Worm (Caenorhabditis elegans): ENCODE data around the gene C29F5.1.

- TF ChIP-seq dao-5 (tag; optimal IDR thresholded peaks at IDR 0.05) (no peak), W03F9.2 (tag; optimal IDR thresholded peaks at IDR 0.05) (no peak)
Measured at ce11 chrII:6335358-6335757, 32.0 kb downstream of the C29F5.1 start, which contains the start of gene C32D5.14.
